Fruit fly (Drosophila melanogaster) whole organism, embryonic: Measurements from ENCODE around the gene CG15395.
A peak's percentile ranks its signal among the peaks of the same experiment; 100 is the strongest.

Source experiments
- Awh ChIP-seq: fragments of 200-800 bp; sonication (Bioruptor generic); IDR thresholded peaks from 2 replicates; pipeline ENCODE4, ENCODE4 v1.3.6; 2022; ENCODE audit warnings: missing biosample characterization, missing genetic modification characterization
- B-H2 ChIP-seq: fragments of 200-800 bp; sonication (Bioruptor generic); optimal IDR thresholded peaks from 2 replicates; lab custom pipeline; 2018; ENCODE audit warnings: missing biosample characterization, mild to moderate bottlenecking, missing genetic modification characterization
- CG11456 ChIP-seq: fragments of 200-800 bp; sonication (Bioruptor generic); IDR thresholded peaks from 3 replicates; pipeline ENCODE4 v1.3.6; 2022; ENCODE audit warnings: missing biosample characterization, missing genetic modification characterization
- CG12391 ChIP-seq: fragments of 200-800 bp; sonication (Bioruptor generic); optimal IDR thresholded peaks from 3 replicates; lab custom pipeline; 2018; ENCODE audit warnings: missing biosample characterization, mild to moderate bottlenecking, missing genetic modification characterization, moderate library complexity
- CG13123 ChIP-seq: fragments of 200-800 bp; sonication (Bioruptor generic); optimal IDR thresholded peaks from 2 replicates; lab custom pipeline; 2016; ENCODE audit warnings: missing biosample characterization, missing genetic modification characterization
- CG14050 ChIP-seq: fragments of 200-800 bp; sonication (Bioruptor generic); IDR thresholded peaks from 3 replicates; pipeline ENCODE4 v1.3.6; 2022; ENCODE audit warnings: missing biosample characterization, missing genetic modification characterization
- CG14860 ChIP-seq: fragments of 200-800 bp; sonication (Bioruptor generic); IDR thresholded peaks from 3 replicates; pipeline ENCODE4 v1.3.6; 2022; ENCODE audit warnings: missing biosample characterization, missing genetic modification characterization; ENCODE audit not compliant: partially characterized antibody
- CG1647 ChIP-seq: fragments of 200-800 bp; sonication (Bioruptor generic); optimal IDR thresholded peaks from 3 replicates; lab custom pipeline; 2016; ENCODE audit warnings: missing biosample characterization, missing genetic modification characterization
- CG17186 ChIP-seq: fragments of 200-800 bp; sonication (Bioruptor generic); optimal IDR thresholded peaks from 3 replicates; lab custom pipeline; 2017; ENCODE audit warnings: missing biosample characterization, missing genetic modification reagents, missing genetic modification characterization
- CG18619 ChIP-seq: fragments of 200-800 bp; sonication (Bioruptor generic); optimal IDR thresholded peaks from 3 replicates; lab custom pipeline; 2017; ENCODE audit warnings: missing biosample characterization, mild to moderate bottlenecking, missing genetic modification characterization
- CG18764 ChIP-seq: fragments of 200-800 bp; sonication (Bioruptor generic); optimal IDR thresholded peaks from 3 replicates; lab custom pipeline; 2016; ENCODE audit warnings: missing biosample characterization, missing genetic modification characterization
- CG2199 ChIP-seq: fragments of 200-800 bp; sonication (Bioruptor generic); IDR thresholded peaks from 3 replicates; pipeline ENCODE4 v1.3.6; 2022; ENCODE audit warnings: missing biosample characterization, missing genetic modification characterization
- CG2678 ChIP-seq: fragments of 200-800 bp; sonication (Bioruptor generic); optimal IDR thresholded peaks from 3 replicates; lab custom pipeline; 2019; ENCODE audit warnings: missing biosample characterization, mild to moderate bottlenecking, missing genetic modification characterization, moderate library complexity
- CG3065 ChIP-seq: fragments of 200-800 bp; sonication (Bioruptor generic); optimal IDR thresholded peaks from 2 replicates; lab custom pipeline; 2016; ENCODE audit warnings: missing biosample characterization, missing genetic modification characterization
- CG3847 ChIP-seq: fragments of 200-800 bp; sonication (Bioruptor generic); IDR thresholded peaks from 2 replicates; pipeline ENCODE4 v1.3.6; 2022; ENCODE audit warnings: missing biosample characterization, missing genetic modification characterization
- CG4360 ChIP-seq: fragments of 200-800 bp; sonication (Bioruptor generic); IDR thresholded peaks from 2 replicates; pipeline ENCODE4 v1.3.6; 2022; ENCODE audit warnings: missing biosample characterization, missing genetic modification characterization
- CG43689 ChIP-seq: fragments of 200-800 bp; sonication (Bioruptor generic); IDR thresholded peaks from 2 replicates; pipeline ENCODE4 v1.3.6; 2022; ENCODE audit warnings: missing biosample characterization, missing genetic modification characterization
- CG6791 ChIP-seq: fragments of 200-800 bp; sonication (Bioruptor generic); IDR thresholded peaks from 3 replicates; pipeline ENCODE4 v1.3.6; 2022; ENCODE audit warnings: missing biosample characterization, missing genetic modification characterization; ENCODE audit not compliant: partially characterized antibody
- CG9727 ChIP-seq: fragments of 200-800 bp; sonication (Bioruptor generic); optimal IDR thresholded peaks from 3 replicates; lab custom pipeline; 2017; ENCODE audit warnings: missing biosample characterization, mild to moderate bottlenecking, missing genetic modification characterization
- CG9817 ChIP-seq: fragments of 200-800 bp; sonication (Bioruptor generic); optimal IDR thresholded peaks from 2 replicates; lab custom pipeline; 2018; ENCODE audit warnings: missing biosample characterization, mild to moderate bottlenecking, missing genetic modification characterization, moderate library complexity
- CG9932 ChIP-seq: fragments of 200-800 bp; sonication (Bioruptor generic); IDR thresholded peaks from 2 replicates; pipeline ENCODE4 v1.3.6; 2022; ENCODE audit warnings: missing biosample characterization, missing genetic modification characterization
- Dip3 ChIP-seq: fragments of 200-800 bp; sonication (Bioruptor generic); optimal IDR thresholded peaks from 3 replicates; lab custom pipeline; 2016; ENCODE audit warnings: missing biosample characterization, missing genetic modification characterization
- Dp ChIP-seq: fragments of 200-800 bp; sonication (Bioruptor generic); optimal IDR thresholded peaks from 2 replicates; lab custom pipeline; 2018; ENCODE audit warnings: missing biosample characterization, mild to moderate bottlenecking, missing genetic modification characterization, moderate library complexity
- E2f2 ChIP-seq: fragments of 200-800 bp; sonication (Bioruptor generic); IDR thresholded peaks from 2 replicates; pipeline ENCODE4 v1.3.6; 2022; ENCODE audit warnings: missing biosample characterization, missing genetic modification characterization
- Eip74EF ChIP-seq, 2 experiments: fragments of 200-800 bp in 1 of 2; fragments of >200 bp in 1 of 2; sonication (Bioruptor generic) in 1 of 2; optimal IDR thresholded peaks; 2 replicates each; lab custom pipeline; 2017 to 2019; ENCODE audit warnings: missing biosample characterization in 2 of 2, missing genetic modification characterization in 2 of 2, mild to moderate bottlenecking in 1 of 2, moderate library complexity in 1 of 2
- Hey ChIP-seq: fragments of 200-800 bp; sonication (Bioruptor generic); optimal IDR thresholded peaks from 3 replicates; lab custom pipeline; 2018; ENCODE audit warnings: missing biosample characterization, mild to moderate bottlenecking, missing genetic modification characterization
- Jarid2 ChIP-seq: fragments of 200-800 bp; sonication (Bioruptor generic); optimal IDR thresholded peaks from 3 replicates; lab custom pipeline; 2017; ENCODE audit warnings: mild to moderate bottlenecking, missing biosample characterization, missing genetic modification reagents, missing genetic modification characterization
- Kr ChIP-seq: fragments of 200-800 bp; sonication (Bioruptor generic); optimal IDR thresholded peaks from 2 replicates; lab custom pipeline; 2017; ENCODE audit warnings: missing biosample characterization, mild to moderate bottlenecking, missing genetic modification characterization
- NC2α ChIP-seq: fragments of 200-800 bp; sonication (Bioruptor generic); optimal IDR thresholded peaks from 2 replicates; lab custom pipeline; 2016; ENCODE audit warnings: missing biosample characterization, missing genetic modification characterization
- NK7.1 ChIP-seq: fragments of 200-800 bp; sonication (Bioruptor generic); optimal IDR thresholded peaks from 3 replicates; lab custom pipeline; 2016; ENCODE audit warnings: missing biosample characterization, missing genetic modification characterization
- NfI ChIP-seq: fragments of 200-800 bp; sonication (Bioruptor generic); optimal IDR thresholded peaks from 3 replicates; lab custom pipeline; 2018; ENCODE audit warnings: missing biosample characterization, mild to moderate bottlenecking, missing genetic modification characterization, moderate library complexity
- Ptx1 ChIP-seq: fragments of 200-800 bp; sonication (Bioruptor generic); IDR thresholded peaks from 2 replicates; pipeline ENCODE4 v1.3.6; 2022; ENCODE audit warnings: missing biosample characterization, missing genetic modification characterization
- Ravus ChIP-seq: fragments of 200-800 bp; sonication (Bioruptor generic); IDR thresholded peaks from 2 replicates; pipeline ENCODE4 v1.3.6; 2022; ENCODE audit warnings: missing biosample characterization, missing genetic modification characterization
- ab ChIP-seq: fragments of 200-800 bp; sonication (Bioruptor generic); optimal IDR thresholded peaks from 2 replicates; lab custom pipeline; 2016; ENCODE audit warnings: missing biosample characterization, missing genetic modification characterization
- bcd ChIP-seq: fragments of 200-800 bp; sonication (Bioruptor generic); optimal IDR thresholded peaks from 2 replicates; lab custom pipeline; 2017; ENCODE audit warnings: missing biosample characterization, mild to moderate bottlenecking, missing genetic modification characterization
- bigmax ChIP-seq: fragments of 200-800 bp; sonication (Bioruptor generic); optimal IDR thresholded peaks from 2 replicates; lab custom pipeline; 2018; ENCODE audit warnings: missing biosample characterization, mild to moderate bottlenecking, missing genetic modification characterization
- corto ChIP-seq: fragments of 200-800 bp; sonication (Bioruptor generic); optimal IDR thresholded peaks from 2 replicates; lab custom pipeline; 2016; ENCODE audit warnings: missing biosample characterization, mild to moderate bottlenecking, missing genetic modification characterization, moderate library complexity
- crp ChIP-seq, 2 experiments: fragments of 200-800 bp; sonication (Bioruptor generic); optimal IDR thresholded peaks; 2 replicates in 1 of 2; 3 replicates in 1 of 2; lab custom pipeline; 2017; ENCODE audit warnings: missing biosample characterization in 2 of 2, missing genetic modification characterization in 2 of 2, mild to moderate bottlenecking in 1 of 2, moderate library complexity in 1 of 2
- dm ChIP-seq: fragments of 200-800 bp; sonication (Bioruptor generic); optimal IDR thresholded peaks from 3 replicates; lab custom pipeline; 2016; ENCODE audit warnings: missing biosample characterization, missing genetic modification characterization
- esg ChIP-seq: fragments of 200-800 bp; sonication (Bioruptor generic); conservative IDR thresholded peaks from 2 replicates; pipeline ENCODE4 v1.3.6; 2022; ENCODE audit warnings: missing biosample characterization, missing genetic modification characterization
- ftz-f1 ChIP-seq: fragments of 200-800 bp; sonication (Bioruptor generic); optimal IDR thresholded peaks from 2 replicates; lab custom pipeline; 2016; ENCODE audit warnings: missing biosample characterization, missing genetic modification characterization
- jumu ChIP-seq: fragments of 200-800 bp; sonication (Bioruptor generic); optimal IDR thresholded peaks from 3 replicates; lab custom pipeline; 2016; ENCODE audit warnings: missing biosample characterization, missing genetic modification characterization
- klu ChIP-seq: fragments of 200-800 bp; sonication (Bioruptor generic); IDR thresholded peaks from 2 replicates; pipeline ENCODE4 v1.3.6; 2022; ENCODE audit warnings: missing biosample characterization, missing genetic modification characterization
- mirr ChIP-seq: fragments of 200-800 bp; sonication (Bioruptor generic); optimal IDR thresholded peaks from 3 replicates; lab custom pipeline; 2018; ENCODE audit warnings: missing biosample characterization, mild to moderate bottlenecking, missing genetic modification characterization
- pnt ChIP-seq: fragments of 200-800 bp; sonication (Bioruptor generic); optimal IDR thresholded peaks from 3 replicates; lab custom pipeline; 2016; ENCODE audit warnings: missing biosample characterization, missing genetic modification characterization
- rib ChIP-seq: fragments of 200-800 bp; sonication (Bioruptor generic); IDR thresholded peaks from 2 replicates; pipeline ENCODE4 v1.3.6; 2022; ENCODE audit warnings: missing biosample characterization, missing genetic modification characterization
- sens-2 ChIP-seq: fragments of 200-800 bp; sonication (Bioruptor generic); IDR thresholded peaks from 2 replicates; pipeline ENCODE4 v1.3.6; 2022; ENCODE audit warnings: missing biosample characterization, missing genetic modification characterization
- sima ChIP-seq: fragments of 200-800 bp; sonication (Bioruptor generic); optimal IDR thresholded peaks from 2 replicates; lab custom pipeline; 2016; ENCODE audit warnings: missing biosample characterization, missing genetic modification characterization
- tap ChIP-seq: fragments of 200-800 bp; optimal IDR thresholded peaks from 3 replicates; lab custom pipeline; 2019; ENCODE audit warnings: missing biosample characterization, mild to moderate bottlenecking, missing genetic modification characterization, moderate library complexity
- unpg ChIP-seq: fragments of 200-800 bp; sonication (Bioruptor generic); optimal IDR thresholded peaks from 3 replicates; lab custom pipeline; 2018; ENCODE audit warnings: missing biosample characterization, mild to moderate bottlenecking, missing genetic modification characterization, moderate library complexity
- vfl ChIP-seq: fragments of 200-800 bp; sonication (Bioruptor generic); optimal IDR thresholded peaks from 2 replicates; lab custom pipeline; 2016; ENCODE audit warnings: missing biosample characterization, missing genetic modification characterization

CG15395 gene

DNA sequence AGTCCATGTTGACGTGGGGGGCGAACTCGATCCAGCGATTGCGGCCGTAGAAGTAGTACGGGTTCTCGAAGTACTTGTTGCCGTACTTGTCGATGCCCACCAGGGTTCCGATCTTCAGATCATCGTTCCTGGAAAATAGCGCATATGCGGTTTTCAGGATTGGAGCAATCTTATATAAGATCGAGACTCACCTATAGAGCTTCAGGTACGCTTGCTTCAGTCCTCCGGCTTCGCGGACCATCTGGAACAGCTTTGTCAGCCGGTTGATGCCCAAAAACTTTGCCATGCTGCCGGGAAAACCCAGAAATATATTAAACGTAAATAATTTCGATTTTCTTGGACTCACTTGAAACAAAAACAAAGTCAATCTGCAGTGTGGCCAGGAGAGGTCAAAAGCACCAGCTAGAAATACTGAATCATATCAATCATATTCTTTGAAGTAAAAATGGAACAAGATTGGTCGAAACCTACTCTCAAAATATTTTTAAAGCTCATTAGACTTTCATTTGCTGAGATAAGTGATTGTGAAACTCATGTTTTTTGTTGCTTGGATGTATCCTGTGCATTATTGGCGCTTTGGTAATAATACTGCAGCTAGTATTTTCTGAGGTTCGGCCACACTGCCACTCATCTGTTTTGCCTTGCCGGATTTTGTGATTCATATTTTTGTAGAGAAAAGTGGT is 30.0 kb upstream of the CG15395 start, which contains the start of the genes ND-B17.2 and Arpc5 (continued):
- peak; percentile 46 for TF ChIP-seq CG3847 (GFP tag; lab: Robert Waterston, UW)
- TF ChIP-seq Jarid2, result no peak
- TF ChIP-seq corto, result no peak
- no peak for TF ChIP-seq vfl (GFP tag; lab: Kevin White, UChicago)
- TF ChIP-seq NK7.1 (GFP tag; lab: Kevin White, UChicago), result no peak
- TF ChIP-seq bigmax (GFP tag; lab: Kevin White, UChicago), result no peak
- TF ChIP-seq mirr (GFP tag; lab: Kevin White, UChicago), result no peak
- no peak for TF ChIP-seq Ravus (GFP tag; lab: Robert Waterston, UW)
- no peak for TF ChIP-seq unpg
- peak; percentile 11 for TF ChIP-seq dm (GFP tag; lab: Kevin White, UChicago)
- TF ChIP-seq CG18619 (GFP tag; lab: Kevin White, UChicago), result no peak
- no peak for TF ChIP-seq CG6791
- no peak for TF ChIP-seq rib
- TF ChIP-seq Dip3 (GFP tag; lab: Kevin White, UChicago), result no peak
- TF ChIP-seq sens-2 (GFP tag; lab: Robert Waterston, UW), result no peak
- TF ChIP-seq Kr, result no peak
- no peak for TF ChIP-seq CG14050 (GFP tag; lab: Robert Waterston, UW)
- no peak for TF ChIP-seq CG13123 (GFP tag; lab: Kevin White, UChicago)
- no peak for TF ChIP-seq B-H2 (GFP tag; lab: Kevin White, UChicago)
- no peak for TF ChIP-seq sima (GFP tag; lab: Kevin White, UChicago)
- no peak for TF ChIP-seq CG2678 (tag; lab: Kevin White, UChicago)
- no peak for TF ChIP-seq CG2199
- no peak for TF ChIP-seq ab (GFP tag; lab: Kevin White, UChicago)
- no peak for TF ChIP-seq klu
- peak in 1 of 2 experiments; percentile 85 for TF ChIP-seq crp (GFP tag; optimal IDR thresholded peaks at IDR 0.05; lab: Kevin White, UChicago)
- peak; percentile 34 for TF ChIP-seq Dp
- TF ChIP-seq esg (GFP tag; lab: Robert Waterston, UW), result no peak
- no peak for TF ChIP-seq Awh (GFP tag; lab: Robert Waterston, UW)
- TF ChIP-seq NfI (GFP tag; lab: Kevin White, UChicago), result no peak
- peak; percentile 70 for TF ChIP-seq CG17186 (GFP tag; lab: Kevin White, UChicago)
- no peak for TF ChIP-seq Ptx1 (GFP tag; lab: Robert Waterston, UW)
- peak; percentile 47; the same call in 1 of the 2 replicates for TF ChIP-seq E2f2 (GFP tag; lab: Robert Waterston, UW)
- no peak for TF ChIP-seq CG4360 (GFP tag; lab: Robert Waterston, UW)
- no peak for TF ChIP-seq tap (tag; lab: Kevin White, UChicago)
- no peak for TF ChIP-seq CG11456 (GFP tag; lab: Robert Waterston, UW)
- TF ChIP-seq CG18764 (GFP tag; lab: Kevin White, UChicago), result no peak
- no peak for TF ChIP-seq CG9932 (GFP tag; lab: Robert Waterston, UW)
- no peak for TF ChIP-seq jumu
- TF ChIP-seq NC2α (GFP tag; lab: Kevin White, UChicago), result no peak
- TF ChIP-seq CG14860, result no peak
- TF ChIP-seq CG9727 (GFP tag; lab: Kevin White, UChicago), result no peak
- TF ChIP-seq Hey, result no peak
- no peak for TF ChIP-seq CG1647 (GFP tag; lab: Kevin White, UChicago)
- peak; percentile 49 for TF ChIP-seq CG12391 (tag; lab: Kevin White, UChicago)
- no peak for TF ChIP-seq pnt
- no peak for TF ChIP-seq CG9817 (tag; lab: Kevin White, UChicago)
- no peak for TF ChIP-seq ftz-f1 (GFP tag; lab: Kevin White, UChicago)
- no peak for TF ChIP-seq Eip74EF (GFP tag; optimal IDR thresholded peaks at IDR 0.05; lab: Kevin White, UChicago)
- no peak for TF ChIP-seq CG3065
- TF ChIP-seq CG43689 (GFP tag; lab: Robert Waterston, UW), result no peak
- TF ChIP-seq bcd (GFP tag; lab: Kevin White, UChicago), result no peak
